Worm (Caenorhabditis elegans) whole organism, L1 larva: Measurements from ENCODE around the gene F12A10.9.

Experiments
- C16A3.4 ChIP-seq: fragments of 150-350 bp; optimal IDR thresholded peaks from 2 replicates; lab custom pipeline; 2014; ENCODE audit warnings: missing biosample characterization, missing genetic modification characterization
- C34B4.2 ChIP-seq: sonication (generic microtip); optimal IDR thresholded peaks from 2 replicates; lab custom pipeline; 2017; ENCODE audit warnings: mild to moderate bottlenecking, missing genetic modification characterization, missing compliant biosample characterization
- F16B12.6 ChIP-seq: fragments of 150-350 bp; optimal IDR thresholded peaks from 2 replicates; lab custom pipeline; 2014; ENCODE audit warnings: missing biosample characterization, missing genetic modification characterization
- alr-1 ChIP-seq: fragments of 200-800 bp; sonication (Bioruptor generic); optimal IDR thresholded peaks from 2 replicates; lab custom pipeline; 2018; ENCODE audit warnings: borderline replicate concordance, mild to moderate bottlenecking, missing genetic modification characterization, missing compliant biosample characterization
- blmp-1 ChIP-seq: fragments of 150-350 bp; optimal IDR thresholded peaks from 2 replicates; lab custom pipeline; 2014; ENCODE audit warnings: missing biosample characterization, missing genetic modification characterization
- ceh-63 ChIP-seq: fragments of 200-800 bp; sonication (Bioruptor generic); optimal IDR thresholded peaks from 2 replicates; lab custom pipeline; 2018; ENCODE audit warnings: mild to moderate bottlenecking, missing genetic modification characterization, missing compliant biosample characterization
- dsc-1 ChIP-seq: sonication (generic microtip); optimal IDR thresholded peaks from 2 replicates; lab custom pipeline; 2016; ENCODE audit warnings: mild to moderate bottlenecking, missing genetic modification characterization, missing compliant biosample characterization
- efl-1 ChIP-seq, 4 experiments: fragments of 150-350 bp; optimal IDR thresholded peaks in 3 of 4; peaks in 1 of 4; 1 replicate in 1 of 4; 2 replicates in 3 of 4; lab custom pipeline; 2014; ENCODE audit warnings: missing biosample characterization in 2 of 4, missing genetic modification characterization in 2 of 4, missing genetic modification reagents in 2 of 4
- egl-27 ChIP-seq, 2 experiments: fragments of 150-350 bp in 1 of 2; sonication (generic microtip); optimal IDR thresholded peaks; 3 replicates each; lab custom pipeline; 2017 to 2018; ENCODE audit warnings: missing biosample characterization in 2 of 2, missing genetic modification characterization in 2 of 2, missing genetic modification reagents in 2 of 2
- elt-2 ChIP-seq: sonication (generic microtip); optimal IDR thresholded peaks from 2 replicates; lab custom pipeline; 2016; ENCODE audit warnings: missing genetic modification characterization, mild to moderate bottlenecking, inconsistent platforms, missing compliant biosample characterization, missing genetic modification reagents
- elt-3 ChIP-seq, 6 experiments: fragments of 150-350 bp in 1 of 6; sonication (generic microtip); optimal IDR thresholded peaks; 2 replicates each; lab custom pipeline; 2017 to 2018; ENCODE audit warnings: missing biosample characterization in 6 of 6, missing genetic modification characterization in 6 of 6, inconsistent platforms in 1 of 6
- ets-5 ChIP-seq: fragments of 200-800 bp; sonication (Bioruptor generic); IDR thresholded peaks from 2 replicates; pipeline ENCODE4 v1.3.6; 2022; ENCODE audit warnings: missing genetic modification characterization, missing compliant biosample characterization
- fkh-8 ChIP-seq: sonication (generic microtip); optimal IDR thresholded peaks from 2 replicates; lab custom pipeline; 2016; ENCODE audit warnings: mild to moderate bottlenecking, missing genetic modification characterization, missing compliant biosample characterization
- fos-1 ChIP-seq: fragments of 150-350 bp; optimal IDR thresholded peaks from 2 replicates; lab custom pipeline; 2014; ENCODE audit warnings: missing biosample characterization, missing genetic modification characterization
- grh-1 ChIP-seq: fragments of 200-800 bp; sonication (Bioruptor generic); IDR thresholded peaks from 2 replicates; pipeline ENCODE4 v1.3.6; 2022; ENCODE audit warnings: missing genetic modification reagents, missing genetic modification characterization, missing compliant biosample characterization
- hlh-17 ChIP-seq: fragments of 200-800 bp; sonication (Bioruptor generic); optimal IDR thresholded peaks from 2 replicates; lab custom pipeline; 2018; ENCODE audit warnings: missing genetic modification characterization, mild to moderate bottlenecking, missing compliant biosample characterization, moderate library complexity, borderline replicate concordance
- irx-1 ChIP-seq: sonication (generic microtip); optimal IDR thresholded peaks from 2 replicates; lab custom pipeline; 2016; ENCODE audit warnings: missing genetic modification characterization, missing compliant biosample characterization
- jun-1 ChIP-seq: fragments of 150-350 bp; optimal IDR thresholded peaks from 2 replicates; lab custom pipeline; 2014; ENCODE audit warnings: missing biosample characterization, missing genetic modification reagents, missing genetic modification characterization
- lin-14 ChIP-seq: fragments of 200-800 bp; sonication (Bioruptor generic); optimal IDR thresholded peaks from 2 replicates; lab custom pipeline; 2018; ENCODE audit warnings: mild to moderate bottlenecking, missing genetic modification characterization, moderate library complexity, missing compliant biosample characterization
- lin-35 ChIP-seq, 2 experiments: fragments of 150-350 bp; optimal IDR thresholded peaks; 2 replicates each; lab custom pipeline; 2014; ENCODE audit warnings: missing biosample characterization in 2 of 2, missing genetic modification characterization in 2 of 2, missing genetic modification reagents in 2 of 2
- lin-39 ChIP-seq: fragments of 150-350 bp; optimal IDR thresholded peaks from 2 replicates; lab custom pipeline; 2014; ENCODE audit warnings: missing biosample characterization, missing genetic modification reagents, missing genetic modification characterization
- lir-3 ChIP-seq: sonication (generic microtip); optimal IDR thresholded peaks from 2 replicates; lab custom pipeline; 2016; ENCODE audit warnings: mild to moderate bottlenecking, missing genetic modification characterization, moderate library complexity, missing compliant biosample characterization; ENCODE audit not compliant: poor library complexity
- lsy-2 ChIP-seq, 2 experiments: fragments of 150-350 bp; optimal IDR thresholded peaks; 2 replicates each; lab custom pipeline; 2014; ENCODE audit warnings: missing biosample characterization in 2 of 2, missing genetic modification characterization in 2 of 2
- mdl-1 ChIP-seq, 2 experiments: fragments of 150-350 bp; optimal IDR thresholded peaks; 2 replicates each; lab custom pipeline; 2014 to 2017; ENCODE audit warnings: missing biosample characterization in 2 of 2, missing genetic modification characterization in 2 of 2, inconsistent platforms in 1 of 2
- mef-2 ChIP-seq: fragments of 150-350 bp; optimal IDR thresholded peaks from 2 replicates; lab custom pipeline; 2014; ENCODE audit warnings: missing biosample characterization, missing genetic modification characterization
- mep-1 ChIP-seq: fragments of 150-350 bp; optimal IDR thresholded peaks from 2 replicates; lab custom pipeline; 2014; ENCODE audit warnings: missing biosample characterization, missing genetic modification characterization
- nhr-12 ChIP-seq: sonication (generic microtip); optimal IDR thresholded peaks from 2 replicates; lab custom pipeline; 2017; ENCODE audit warnings: missing biosample characterization, missing genetic modification characterization
- nhr-19 ChIP-seq: fragments of 200-800 bp; sonication (Bioruptor generic); conservative IDR thresholded peaks from 2 replicates; pipeline ENCODE4 v1.3.6; 2022; ENCODE audit warnings: missing genetic modification characterization, missing compliant biosample characterization
- nhr-20 ChIP-seq: sonication (generic microtip); optimal IDR thresholded peaks from 2 replicates; lab custom pipeline; 2016; ENCODE audit warnings: mild to moderate bottlenecking, missing genetic modification characterization, missing compliant biosample characterization
- nhr-47 ChIP-seq: sonication (generic microtip); optimal IDR thresholded peaks from 2 replicates; lab custom pipeline; 2016; ENCODE audit warnings: mild to moderate bottlenecking, missing genetic modification characterization, moderate library complexity, missing compliant biosample characterization
- nhr-77 ChIP-seq: fragments of 150-350 bp; optimal IDR thresholded peaks from 2 replicates; lab custom pipeline; 2014; ENCODE audit warnings: missing biosample characterization, missing genetic modification characterization
- nhr-85 ChIP-seq: sonication (generic microtip); peaks from one replicate; lab custom pipeline; 2016; ENCODE audit warnings: missing genetic modification characterization, inconsistent platforms, missing compliant biosample characterization
- nhr-90 ChIP-seq: sonication (generic microtip); optimal IDR thresholded peaks from 2 replicates; lab custom pipeline; 2016; ENCODE audit warnings: mild to moderate bottlenecking, missing genetic modification characterization, missing compliant biosample characterization; ENCODE audit not compliant: poor library complexity
- pax-3 ChIP-seq: fragments of 200-800 bp; sonication (Bioruptor generic); optimal IDR thresholded peaks from 2 replicates; lab custom pipeline; 2018; ENCODE audit warnings: mild to moderate bottlenecking, missing genetic modification characterization, moderate library complexity, missing compliant biosample characterization
- rnt-1 ChIP-seq: sonication (generic microtip); optimal IDR thresholded peaks from 2 replicates; lab custom pipeline; 2016; ENCODE audit warnings: mild to moderate bottlenecking, missing genetic modification characterization, moderate library complexity, missing compliant biosample characterization
- snu-23 ChIP-seq: sonication (generic microtip); optimal IDR thresholded peaks from 2 replicates; lab custom pipeline; 2016; ENCODE audit warnings: missing genetic modification characterization, missing compliant biosample characterization
- sox-4 ChIP-seq: sonication (generic microtip); optimal IDR thresholded peaks from 2 replicates; lab custom pipeline; 2016; ENCODE audit warnings: missing genetic modification characterization, missing compliant biosample characterization
- sptf-1 ChIP-seq: fragments of 150-350 bp; optimal IDR thresholded peaks from 2 replicates; lab custom pipeline; 2014; ENCODE audit warnings: missing biosample characterization, missing genetic modification characterization
- swsn-7 ChIP-seq: sonication (generic microtip); optimal IDR thresholded peaks from 2 replicates; lab custom pipeline; 2016; ENCODE audit warnings: missing genetic modification characterization, missing compliant biosample characterization
- tbx-2 ChIP-seq: sonication (generic microtip); optimal IDR thresholded peaks from 2 replicates; lab custom pipeline; 2016; ENCODE audit warnings: missing genetic modification characterization, missing compliant biosample characterization
- unc-130 ChIP-seq: fragments of 150-350 bp; optimal IDR thresholded peaks from 2 replicates; lab custom pipeline; 2017; ENCODE audit warnings: missing biosample characterization, missing genetic modification characterization, inconsistent platforms
- unc-62 ChIP-seq: fragments of 150-350 bp; optimal IDR thresholded peaks from 2 replicates; lab custom pipeline; 2014; ENCODE audit warnings: missing biosample characterization, missing genetic modification reagents, missing genetic modification characterization
- unc-86 ChIP-seq: sonication (generic microtip); optimal IDR thresholded peaks from 2 replicates; lab custom pipeline; 2016; ENCODE audit warnings: missing genetic modification characterization, missing compliant biosample characterization
- unc-98 ChIP-seq: fragments of 200-800 bp; sonication (Bioruptor generic); IDR thresholded peaks from 2 replicates; pipeline ENCODE4 v1.3.6; 2022; ENCODE audit warnings: missing genetic modification characterization, missing compliant biosample characterization
- xbp-1 ChIP-seq: sonication (generic microtip); optimal IDR thresholded peaks from 2 replicates; lab custom pipeline; 2016; ENCODE audit warnings: missing genetic modification characterization, missing compliant biosample characterization

F12A10.9 gene

DNA sequence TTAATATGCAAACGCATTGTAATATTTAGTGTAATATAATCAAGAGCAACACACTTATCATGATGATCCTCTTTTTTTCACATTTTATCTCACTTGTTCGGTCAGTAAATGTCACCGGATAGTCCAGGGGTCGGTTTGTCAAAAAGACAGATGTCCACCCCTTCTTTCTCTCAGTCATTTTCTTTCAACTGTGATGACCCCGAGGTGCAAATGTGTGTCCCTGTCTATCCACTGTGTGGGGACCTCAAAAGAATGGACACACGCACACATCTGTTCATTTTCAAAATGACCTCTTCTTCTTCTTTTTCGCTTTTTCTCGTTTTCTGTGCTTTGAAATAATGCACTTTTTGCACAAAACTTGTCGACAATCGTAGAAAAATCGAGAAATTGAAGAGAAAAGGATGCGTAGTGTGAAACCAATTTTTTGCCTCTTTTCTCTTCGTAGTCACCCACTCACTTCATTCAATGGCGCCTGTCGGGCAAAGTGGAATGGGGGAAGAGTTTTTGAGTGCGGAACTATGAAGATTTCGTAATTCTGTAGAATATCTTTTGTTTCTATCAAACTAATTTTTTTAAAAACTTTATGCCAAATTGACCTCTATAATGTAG lies 34.7 kb upstream of the F12A10.9 start (continued):
- no peak for TF ChIP-seq hlh-17
- peak; percentile 4 to 9 for TF ChIP-seq lsy-2 (tag; optimal IDR thresholded peaks at IDR 0.05; lab: Kevin White, UChicago)
- TF ChIP-seq irx-1 = no peak
- no peak for TF ChIP-seq jun-1

DNA sequence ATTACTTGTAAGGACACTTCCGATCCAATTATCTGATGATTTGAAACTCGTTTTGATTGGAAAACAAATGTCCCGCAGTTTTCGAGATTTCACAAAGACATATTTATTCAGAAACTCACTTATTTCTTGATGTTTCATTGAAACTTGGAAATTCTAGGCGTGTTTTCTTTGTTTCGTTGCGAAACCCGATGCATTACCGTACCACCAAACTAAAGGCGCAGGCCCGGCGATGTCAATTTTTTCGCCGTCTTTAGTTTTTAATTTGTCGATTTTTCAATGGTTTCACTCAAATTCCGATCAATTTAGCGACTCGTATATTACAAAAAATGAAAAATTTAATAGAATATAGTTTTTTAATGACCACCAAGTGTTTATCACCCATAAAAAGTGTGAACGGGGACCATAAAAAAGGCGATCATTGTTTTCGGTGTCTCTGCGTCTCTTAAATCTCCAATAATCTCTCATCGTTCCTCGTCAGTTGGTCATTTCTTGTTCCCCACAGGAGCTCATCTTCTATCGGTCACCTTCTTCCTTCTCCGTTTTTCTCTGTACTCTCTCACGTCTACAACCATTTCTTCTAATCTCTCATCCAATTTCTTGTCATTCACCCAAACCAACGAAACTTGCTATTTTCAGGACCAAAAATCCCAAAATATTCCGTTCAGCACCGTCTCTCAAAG lies 32.6 kb upstream of the F12A10.9 start, which contains the start of gene clr-1:
Gene clr-1 (plus strand): TSS at position 630 of the 680 bp plus-strand sequence.
- TF ChIP-seq rnt-1 (tag; lab: Kevin White, UChicago) (peak; percentile 39), grh-1 (GFP tag; lab: Robert Waterston, UW) (no peak), efl-1 (optimal IDR thresholded peaks at IDR 0.05; lab: Kevin White, UChicago) (no peak), efl-1 (GFP tag; optimal IDR thresholded peaks at IDR 0.05 in 1 of 2; lab: Kevin White, UChicago) (peak in 1 of 2 experiments; percentile 34), nhr-12 (tag; lab: Kevin White, UChicago) (no peak), lin-14 (GFP tag; lab: Kevin White, UChicago) (peak; percentile 20), pax-3 (tag; lab: Kevin White, UChicago) (no peak), nhr-85 (peak; percentile 8)

DNA sequence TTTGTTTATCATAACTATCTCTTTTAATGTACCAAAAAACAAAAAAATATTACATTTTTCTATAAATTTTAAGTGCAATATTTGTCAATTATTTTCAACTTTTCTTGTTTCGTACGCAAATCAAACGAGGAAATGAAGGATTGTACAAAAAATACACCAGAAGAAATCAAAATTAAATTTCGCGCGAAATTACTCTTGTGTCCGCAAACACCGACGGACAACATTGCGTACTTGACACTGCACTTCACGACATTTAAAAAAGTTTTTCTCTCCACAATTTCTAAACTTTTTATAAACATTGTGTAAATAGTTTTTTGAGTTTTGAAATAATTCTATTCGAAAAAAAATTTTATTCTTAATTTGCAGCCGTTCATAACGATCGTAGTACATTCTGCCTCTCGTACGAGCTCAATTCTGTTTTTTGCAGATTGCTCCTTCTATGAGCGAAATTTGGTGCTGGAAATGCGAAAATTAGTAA lies 24.5 kb upstream of the F12A10.9 start, which contains the start of gene mrps-16:
Gene mrps-16 (plus strand): TSS at position 428 of the 478 bp plus-strand sequence.
- TF ChIP-seq ceh-63 = no peak
- peak; percentile 58 for TF ChIP-seq unc-130 (tag; lab: Kevin White, UChicago)
- TF ChIP-seq elt-2 (tag; lab: Kevin White, UChicago) = peak; percentile 61
- no peak for TF ChIP-seq sox-4 (tag; lab: Kevin White, UChicago)
- peak; percentile 78 for TF ChIP-seq nhr-19 (GFP tag; lab: Robert Waterston, UW)
- TF ChIP-seq lsy-2 (tag; optimal IDR thresholded peaks at IDR 0.05; lab: Kevin White, UChicago) = peak; percentile 82 to 83
- TF ChIP-seq F16B12.6 (tag; lab: Kevin White, UChicago) = peak; percentile 98
- peak; percentile 36 for TF ChIP-seq fkh-8
- TF ChIP-seq swsn-7 (tag; lab: Kevin White, UChicago) = peak; percentile 76
- peak; percentile 64 for TF ChIP-seq nhr-90
- peak; percentile 79 for TF ChIP-seq rnt-1 (tag; lab: Kevin White, UChicago)
- TF ChIP-seq lin-39 (tag; lab: Kevin White, UChicago) = peak; percentile 41
- TF ChIP-seq xbp-1 (tag; lab: Kevin White, UChicago) = peak; percentile 67
- TF ChIP-seq dsc-1 = peak; percentile 59
- peak; percentile 84 for TF ChIP-seq mep-1 (tag; lab: Kevin White, UChicago)
- peak in 1 of 2 experiments; percentile 28 for TF ChIP-seq mdl-1 (tag; optimal IDR thresholded peaks at IDR 0.05; lab: Kevin White, UChicago)
- TF ChIP-seq egl-27 (tag; optimal IDR thresholded peaks at IDR 0.05; lab: Kevin White, UChicago) = no peak
- peak; percentile 59 for TF ChIP-seq blmp-1 (tag; lab: Kevin White, UChicago)
- TF ChIP-seq tbx-2 = peak; percentile 79
- no peak for TF ChIP-seq unc-98 (GFP tag; lab: Robert Waterston, UW)
- peak; percentile 97 to 98 for TF ChIP-seq lin-35 (GFP tag; optimal IDR thresholded peaks at IDR 0.05; lab: Kevin White, UChicago)
- peak; percentile 73 for TF ChIP-seq nhr-20 (tag; lab: Kevin White, UChicago)
- no peak for TF ChIP-seq unc-62 (GFP tag; lab: Kevin White, UChicago)
- TF ChIP-seq lin-14 (GFP tag; lab: Kevin White, UChicago) = peak; percentile 62
- peak; percentile 58 for TF ChIP-seq unc-86 (tag; lab: Kevin White, UChicago)
- TF ChIP-seq alr-1 (tag; lab: Kevin White, UChicago) = no peak
- no peak for TF ChIP-seq ets-5
- no peak for TF ChIP-seq C34B4.2 (tag; lab: Kevin White, UChicago)
- TF ChIP-seq snu-23 = peak; percentile 80
- TF ChIP-seq nhr-77 (tag; lab: Kevin White, UChicago) = peak; percentile 37
- TF ChIP-seq mef-2 = no peak
- TF ChIP-seq lir-3 (tag; lab: Kevin White, UChicago) = peak; percentile 41
- peak in 1 of 6 experiments; percentile 72 for TF ChIP-seq elt-3 (tag; optimal IDR thresholded peaks at IDR 0.05; lab: Kevin White, UChicago)
- TF ChIP-seq sptf-1 (tag; lab: Kevin White, UChicago) = no peak
- TF ChIP-seq C16A3.4 (tag; lab: Kevin White, UChicago) = peak; percentile 80
- TF ChIP-seq fos-1 (tag; lab: Kevin White, UChicago) = peak; percentile 45
- peak; percentile 58 for TF ChIP-seq jun-1
- peak; percentile 87 for TF ChIP-seq nhr-85
- TF ChIP-seq nhr-47 (tag; lab: Kevin White, UChicago) = peak; percentile 81
